Worm (Caenorhabditis elegans) whole organism, young adult: Measurements from ENCODE around the gene dpy-18.

ENCODE experiments used
- F57A8.1 ChIP-seq: fragments of 200-800 bp; sonication (Bioruptor generic); optimal IDR thresholded peaks from 2 replicates; lab custom pipeline; 2018; ENCODE audit warnings: mild to moderate bottlenecking, missing genetic modification characterization, moderate library complexity, missing compliant biosample characterization
- athp-1 ChIP-seq: sonication (generic microtip); optimal IDR thresholded peaks from 2 replicates; lab custom pipeline; 2017; ENCODE audit warnings: mild to moderate bottlenecking, missing genetic modification characterization, missing compliant biosample characterization
- ekl-4 ChIP-seq: fragments of 200-800 bp; sonication (Bioruptor generic); IDR thresholded peaks from 2 replicates; pipeline ENCODE4 v1.3.6; 2022; ENCODE audit warnings: missing genetic modification reagents, missing genetic modification characterization, missing compliant biosample characterization
- ets-4 ChIP-seq: fragments of 200-800 bp; sonication (Bioruptor generic); optimal IDR thresholded peaks from 2 replicates; lab custom pipeline; 2018; ENCODE audit warnings: mild to moderate bottlenecking, missing genetic modification characterization, missing compliant biosample characterization
- him-1 ChIP-seq: sonication (generic microtip); optimal IDR thresholded peaks from 2 replicates; lab custom pipeline; 2016; ENCODE audit warnings: missing genotype, missing genetic modification reagents, missing genetic modification characterization, missing compliant biosample characterization
- madf-6 ChIP-seq: fragments of 200-800 bp; sonication (Bioruptor generic); IDR thresholded peaks from 2 replicates; pipeline ENCODE4 v1.3.6; 2022; ENCODE audit warnings: missing genetic modification reagents, missing genetic modification characterization, missing compliant biosample characterization
- tbx-9 ChIP-seq: sonication (generic microtip); optimal IDR thresholded peaks from 2 replicates; lab custom pipeline; 2016; ENCODE audit warnings: borderline replicate concordance, missing genetic modification characterization, inconsistent platforms, missing compliant biosample characterization

- TF ChIP-seq him-1 = no peak
- no peak for TF ChIP-seq athp-1 (tag; lab: Kevin White, UChicago)
- no peak for TF ChIP-seq ets-4 (GFP tag; lab: Kevin White, UChicago)
- TF ChIP-seq F57A8.1 (GFP tag; lab: Kevin White, UChicago) = no peak
- no peak for TF ChIP-seq tbx-9 (tag; lab: Kevin White, UChicago)
- no peak for TF ChIP-seq madf-6
- no peak for TF ChIP-seq ekl-4
These were observed 11.3 kb downstream of the dpy-18 start, which contains the start of gene T28D6.3 for ce11 chrIII:11366467-11366866.
